Fruit fly (Drosophila melanogaster): Measurements from ENCODE around the gene CG32225.

CG32225 gene

dm6 chr3L:20275886-20276285, 30.2 kb downstream of the CG32225 start:
- TF ChIP-seq CG32121 (GFP tag; IDR thresholded peaks at IDR 0.05), result no peak
- no peak for TF ChIP-seq CG15710 (tag; optimal IDR thresholded peaks at IDR 0.05)
- TF ChIP-seq CG4496 (GFP tag; IDR thresholded peaks at IDR 0.05), result no peak
- TF ChIP-seq D1 (tag; optimal IDR thresholded peaks at IDR 0.05), result no peak
- TF ChIP-seq fd96Ca (GFP tag; IDR thresholded peaks at IDR 0.05), result no peak
- TF ChIP-seq CG10348 (GFP tag; IDR thresholded peaks at IDR 0.05), result no peak
- TF ChIP-seq rn (GFP tag; IDR thresholded peaks at IDR 0.05), result no peak
- no peak for TF ChIP-seq CG34367 (tag; optimal IDR thresholded peaks at IDR 0.05)
- no peak for TF ChIP-seq Pif1A (GFP tag; optimal IDR thresholded peaks at IDR 0.05)
- no peak for TF ChIP-seq CG17806 (tag; optimal IDR thresholded peaks at IDR 0.05)
- no peak for TF ChIP-seq CG12605 (GFP tag; IDR thresholded peaks at IDR 0.05)
- no peak for TF ChIP-seq CG13204 (GFP tag; optimal IDR thresholded peaks at IDR 0.05)
- no peak for TF ChIP-seq CG8301 (tag; optimal IDR thresholded peaks at IDR 0.05)
- TF ChIP-seq CG14655 (GFP tag; optimal IDR thresholded peaks at IDR 0.05), result no peak
- no peak for TF ChIP-seq Ets98B (GFP tag; IDR thresholded peaks at IDR 0.05)
- TF ChIP-seq Snoo (tag; optimal IDR thresholded peaks at IDR 0.05), result no peak
- no peak for TF ChIP-seq Pif1B (GFP tag; optimal IDR thresholded peaks at IDR 0.05)
- TF ChIP-seq CG8159 (tag; optimal IDR thresholded peaks at IDR 0.05), result no peak
- TF ChIP-seq CG9948 (tag; optimal IDR thresholded peaks at IDR 0.05), result no peak
- no peak for TF ChIP-seq gl (tag; optimal IDR thresholded peaks at IDR 0.05)

- TF ChIP-seq Ets98B (GFP tag; IDR thresholded peaks at IDR 0.05) (no peak), Pif1A (GFP tag; optimal IDR thresholded peaks at IDR 0.05) (no peak), CG32121 (GFP tag; IDR thresholded peaks at IDR 0.05) (no peak), CG9948 (tag; optimal IDR thresholded peaks at IDR 0.05) (no peak), CG13204 (GFP tag; optimal IDR thresholded peaks at IDR 0.05) (no peak), D1 (tag; optimal IDR thresholded peaks at IDR 0.05) (no peak), fd96Ca (GFP tag; IDR thresholded peaks at IDR 0.05) (no peak), CG34367 (tag; optimal IDR thresholded peaks at IDR 0.05) (no peak), EcR (GFP tag; optimal IDR thresholded peaks at IDR 0.05) (no peak)
Measured at dm6 chr3L:20275235-20275634, 30.8 kb downstream of the CG32225 start, which contains the start of gene CG17122. Gene CG17122 (minus strand): TSS chr3L:20275335.

dm6 chr3L:20265514-20265913, 40.6 kb downstream of the CG32225 start, which contains the start of gene CG32228:
Gene CG32228 (plus strand): TSS chr3L:20265814.
- TF ChIP-seq CG13204 (GFP tag; optimal IDR thresholded peaks at IDR 0.05) (no peak), CG32121 (GFP tag; IDR thresholded peaks at IDR 0.05) (no peak), CG9948 (tag; optimal IDR thresholded peaks at IDR 0.05) (no peak), rn (GFP tag; IDR thresholded peaks at IDR 0.05) (no peak), CG10348 (GFP tag; IDR thresholded peaks at IDR 0.05) (no peak), CG14655 (GFP tag; optimal IDR thresholded peaks at IDR 0.05) (no peak), CG12605 (GFP tag; IDR thresholded peaks at IDR 0.05) (no peak)

Measured in whole organism, pupa.